Worm (Caenorhabditis elegans): ENCODE data around the gene clp-7.

DNA sequence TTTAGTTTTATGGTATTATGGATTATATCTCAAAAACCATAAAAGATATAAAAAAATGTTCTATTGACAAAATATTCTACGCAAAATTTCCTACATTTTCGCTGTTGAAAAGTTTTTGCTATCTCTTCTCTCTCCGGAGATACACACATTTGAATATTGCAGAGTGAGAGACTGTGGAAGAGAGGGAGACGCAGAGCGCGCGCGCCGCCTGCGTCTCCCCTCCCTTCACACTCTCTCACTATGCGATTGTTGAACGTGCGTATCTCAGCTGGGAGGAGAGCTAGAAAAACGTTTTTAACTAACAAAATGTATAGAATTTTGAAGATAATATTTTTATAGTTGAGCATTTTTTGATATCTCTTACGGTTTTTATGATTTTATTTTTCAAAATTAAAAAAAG is 23.3 kb upstream of the clp-7 start:
- no peak for TF ChIP-seq him-1 (tag; optimal IDR thresholded peaks at IDR 0.05)
- TF ChIP-seq W03F9.2 (tag; optimal IDR thresholded peaks at IDR 0.05), result no peak
- TF ChIP-seq dao-5 (tag; optimal IDR thresholded peaks at IDR 0.05), result no peak

Measured in whole organism, L4/young adult.